Worm (Caenorhabditis elegans): ENCODE data around the gene F55C9.14.

- TF ChIP-seq aha-1 (tag) = no peak
- TF ChIP-seq snpc-4 (tag; optimal IDR thresholded peaks at IDR 0.05) = no peak
Observed at ce11 chrV:19285921-19286320, 13.4 kb upstream of the F55C9.14 start.

All from whole organism, L4 larva.